Worm (Caenorhabditis elegans) whole organism, L4/young adult: ENCODE data around the gene ctsa-1.2.
"Not testable (repeated sequence)": the region's sequence is repeated elsewhere in the genome, so short reads cannot be mapped to it uniquely, and the experiment has no call there.

Experiments
- W03F9.2 ChIP-seq: fragments of 150-350 bp; optimal IDR thresholded peaks from 2 replicates; lab custom pipeline; 2014; ENCODE audit warnings: missing biosample characterization, missing genetic modification characterization
- dao-5 ChIP-seq: sonication (generic microtip); optimal IDR thresholded peaks from 2 replicates; lab custom pipeline; 2016; ENCODE audit warnings: missing genotype, missing genetic modification characterization, moderate library complexity, missing compliant biosample characterization
- him-1 ChIP-seq: sonication (generic microtip); optimal IDR thresholded peaks from 2 replicates; lab custom pipeline; 2016; ENCODE audit warnings: missing genotype, missing genetic modification reagents, missing genetic modification characterization, missing compliant biosample characterization

Gene ctsa-1.2

DNA sequence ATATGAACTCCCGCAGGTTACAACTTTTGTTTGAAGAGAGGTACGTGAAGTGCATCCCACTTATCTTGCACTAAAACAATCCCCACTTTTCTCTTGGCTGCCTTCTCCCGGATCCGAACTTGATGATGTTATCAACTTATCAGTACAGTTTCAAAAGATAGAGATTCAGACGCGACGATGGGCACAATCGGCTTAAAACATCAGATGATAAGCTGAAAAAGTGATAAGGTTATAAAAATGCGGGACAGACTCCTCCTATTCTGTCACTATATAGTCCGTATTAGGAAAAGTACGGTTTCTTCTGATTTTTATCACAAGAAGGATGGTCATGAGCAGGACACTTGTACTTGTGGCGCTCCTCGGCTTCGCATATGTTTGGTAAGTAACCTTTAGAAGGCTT is at the start of gene ctsa-1.2:
ctsa-1.2 (plus strand) TSS at position 160 of the 400 bp plus-strand sequence.
- no peak for TF ChIP-seq dao-5 (tag; lab: Kevin White, UChicago)

ce11 chrII:11689941-11690340 is 49.2 kb upstream of the ctsa-1.2 start:
- TF ChIP-seq dao-5 (tag; lab: Kevin White, UChicago) (no peak), W03F9.2 (no peak), him-1 (no peak)

- no peak for TF ChIP-seq dao-5 (tag; lab: Kevin White, UChicago)
- no peak for TF ChIP-seq him-1
- TF ChIP-seq W03F9.2: no peak
These were observed 48.3 kb upstream of the ctsa-1.2 start for ce11 chrII:11690868-11691267.

DNA sequence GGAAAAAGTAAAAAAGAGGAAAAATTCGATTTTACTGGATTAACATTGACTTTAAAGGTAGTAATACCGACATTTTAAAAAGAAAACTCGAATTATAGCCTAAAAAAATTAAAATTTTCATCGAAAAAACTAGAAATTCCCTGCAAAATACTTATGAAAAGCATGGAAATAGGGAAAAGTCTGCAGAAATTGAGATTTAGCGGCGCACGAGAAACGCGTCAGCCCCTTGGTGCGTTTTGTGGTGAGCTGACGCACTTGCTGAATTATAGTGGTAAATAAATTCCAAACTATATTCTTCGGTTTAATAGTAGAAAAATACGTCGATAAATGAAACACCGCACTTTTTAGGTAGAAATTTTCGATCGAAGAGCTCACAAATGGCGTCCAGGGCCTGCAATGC is 44.7 kb upstream of the ctsa-1.2 start:
- no peak for TF ChIP-seq W03F9.2
- TF ChIP-seq dao-5 (tag; lab: Kevin White, UChicago): no peak
- TF ChIP-seq him-1: no peak

ce11 chrII:11695161-11695944 is 43.8 kb upstream of the ctsa-1.2 start, which contains the start of gene tars-1:
tars-1 (minus strand) TSS chrII:11695657.
- TF ChIP-seq dao-5 (tag; lab: Kevin White, UChicago); W03F9.2; him-1: not testable (repeated sequence)

DNA sequence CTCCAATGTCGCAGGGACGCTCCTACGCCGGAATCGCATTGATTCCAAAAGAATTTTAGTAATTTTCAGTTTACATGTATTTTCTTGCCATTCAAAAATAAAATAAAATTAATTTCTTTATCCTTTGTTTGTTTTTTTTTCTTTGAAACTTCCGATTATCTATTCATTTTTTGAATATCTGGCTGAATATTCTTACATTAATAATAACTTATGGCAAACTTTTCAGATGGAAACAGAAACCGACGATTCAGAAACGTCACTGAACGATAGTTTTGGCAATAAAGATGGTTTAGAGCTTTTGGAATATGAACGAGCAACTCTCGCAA is 43.2 kb upstream of the ctsa-1.2 start, which contains the start of gene xpf-1:
xpf-1 (plus strand) TSS at position 227 of the 326 bp plus-strand sequence.
- no peak for TF ChIP-seq W03F9.2

ce11 chrII:11700200-11700599 is 39.0 kb upstream of the ctsa-1.2 start, which contains the start of gene inos-1:
inos-1 (minus strand) TSS chrII:11700300.
- TF ChIP-seq W03F9.2 (no peak), him-1 (no peak)

ce11 chrII:11700635-11701034 is 38.5 kb upstream of the ctsa-1.2 start:
- TF ChIP-seq W03F9.2 (no peak), him-1 (no peak), dao-5 (tag; lab: Kevin White, UChicago) (no peak)

- no peak for TF ChIP-seq W03F9.2
- TF ChIP-seq dao-5 (tag; lab: Kevin White, UChicago): no peak
- TF ChIP-seq him-1: no peak
These were observed 33.4 kb upstream of the ctsa-1.2 start, which contains the start of gene VF13D12L.3 for ce11 chrII:11705787-11706186. VF13D12L.3 (plus strand) TSS chrII:11706009.

ce11 chrII:11709464-11709863 is 29.7 kb upstream of the ctsa-1.2 start, which contains the start of gene fcmt-1:
fcmt-1 (minus strand) TSS chrII:11709564.
- TF ChIP-seq W03F9.2: no peak

DNA sequence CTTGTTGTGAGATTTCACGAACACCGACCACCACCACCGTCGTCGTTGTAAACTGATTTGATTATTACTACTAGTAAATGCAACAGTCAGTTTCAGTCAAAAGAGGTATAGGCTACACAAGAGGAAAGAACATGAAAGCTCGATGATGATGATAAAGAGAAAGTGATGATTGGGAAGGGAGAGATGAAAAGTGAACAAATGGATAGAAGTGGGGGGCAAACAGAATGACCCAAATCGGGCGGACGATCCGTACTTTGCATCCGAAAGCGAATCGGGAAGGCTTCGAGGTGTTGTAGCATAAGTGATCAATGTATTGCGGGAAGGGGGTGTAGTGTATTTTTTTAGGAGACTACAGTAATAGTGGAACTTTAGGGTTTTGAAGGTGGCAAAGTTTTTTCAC is 28.4 kb upstream of the ctsa-1.2 start:
- no peak for TF ChIP-seq him-1
- no peak for TF ChIP-seq W03F9.2
- no peak for TF ChIP-seq dao-5 (tag; lab: Kevin White, UChicago)

- TF ChIP-seq W03F9.2 (no peak), dao-5 (tag; lab: Kevin White, UChicago) (no peak), him-1 (no peak)
These were observed 25.6 kb upstream of the ctsa-1.2 start, which contains the start of gene F13D12.10 for ce11 chrII:11713569-11713968. F13D12.10 (plus strand) TSS chrII:11713799.

DNA sequence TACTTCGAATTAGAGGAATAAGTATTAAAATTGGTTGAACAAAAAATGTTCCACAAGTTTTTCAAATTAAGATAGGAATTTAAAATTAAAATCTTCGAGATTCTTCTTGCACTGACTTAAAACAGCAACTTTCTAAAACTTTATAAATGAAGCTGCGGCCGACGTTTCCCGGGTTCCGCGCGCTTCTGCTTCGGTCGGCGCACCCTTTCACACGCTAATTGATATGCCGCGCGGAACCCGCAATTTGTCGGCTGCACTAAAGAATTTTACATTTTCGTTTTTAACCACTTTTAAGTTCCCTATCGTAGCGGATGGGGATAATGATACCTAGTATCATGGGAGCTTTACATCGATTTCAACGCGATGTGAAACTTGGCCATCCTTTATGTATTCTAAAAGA is 24.4 kb upstream of the ctsa-1.2 start:
- TF ChIP-seq him-1: no peak
- TF ChIP-seq W03F9.2: no peak
- no peak for TF ChIP-seq dao-5 (tag; lab: Kevin White, UChicago)

DNA sequence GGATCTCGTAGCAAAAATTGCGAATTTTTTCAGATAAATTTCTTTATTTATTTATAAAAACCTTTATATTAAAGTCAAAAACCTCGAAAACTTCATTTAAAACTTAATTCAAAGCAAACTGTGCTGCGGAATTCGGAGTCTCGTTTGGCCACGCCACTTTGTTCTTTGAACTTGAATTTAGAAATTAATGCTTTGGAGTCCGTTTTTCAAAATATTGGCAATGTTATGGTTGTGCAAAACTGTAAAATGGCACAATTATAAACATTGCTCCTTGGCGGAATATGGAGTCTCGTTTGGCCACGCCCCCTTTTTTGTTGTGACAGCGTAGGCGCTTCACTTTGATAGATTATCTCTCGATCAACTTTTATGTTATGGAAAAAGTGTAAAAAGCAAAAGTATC is 19.6 kb upstream of the ctsa-1.2 start:
- TF ChIP-seq W03F9.2 (no peak), him-1 (no peak)

- TF ChIP-seq him-1: no peak
- TF ChIP-seq W03F9.2: no peak
- TF ChIP-seq dao-5 (tag; lab: Kevin White, UChicago): no peak
These were observed 19.1 kb upstream of the ctsa-1.2 start, which contains the start of gene F13D12.3 for ce11 chrII:11720102-11720501. F13D12.3 (plus strand) TSS chrII:11720402.

ce11 chrII:11720819-11721218 is 18.3 kb upstream of the ctsa-1.2 start:
- TF ChIP-seq dao-5 (tag; lab: Kevin White, UChicago) (no peak), him-1 (no peak), W03F9.2 (no peak)
